Fruit fly (Drosophila melanogaster) whole organism, prepupa: Measurements from ENCODE around the gene CG7506.

Source experiments
- CG10631 ChIP-seq: fragments of 200-800 bp; sonication (Bioruptor generic); optimal IDR thresholded peaks from 2 replicates; lab custom pipeline; 2016; ENCODE audit warnings: missing biosample characterization, missing genetic modification characterization
- CG11762 ChIP-seq: fragments of 200-800 bp; sonication (Bioruptor generic); optimal IDR thresholded peaks from 3 replicates; lab custom pipeline; 2016; ENCODE audit warnings: missing biosample characterization, missing genetic modification characterization; ENCODE audit not compliant: insufficient read depth
- CG16779 ChIP-seq: fragments of 200-800 bp; sonication (Bioruptor generic); optimal IDR thresholded peaks from 3 replicates; lab custom pipeline; 2017; ENCODE audit warnings: missing biosample characterization, mild to moderate bottlenecking, missing genetic modification characterization
- CG3032 ChIP-seq: fragments of 200-800 bp; optimal IDR thresholded peaks from 2 replicates; lab custom pipeline; 2019; ENCODE audit warnings: missing biosample characterization, mild to moderate bottlenecking, missing genetic modification characterization, moderate library complexity
- CG3919 ChIP-seq: fragments of 200-800 bp; sonication (Bioruptor generic); optimal IDR thresholded peaks from 3 replicates; lab custom pipeline; 2016; ENCODE audit warnings: missing biosample characterization, missing genetic modification characterization
- CG4318 ChIP-seq: fragments of 200-800 bp; sonication (Bioruptor generic); optimal IDR thresholded peaks from 3 replicates; lab custom pipeline; 2017; ENCODE audit warnings: missing biosample characterization, mild to moderate bottlenecking, missing genetic modification characterization
- CG6163 ChIP-seq: fragments of 200-800 bp; sonication (Bioruptor generic); IDR thresholded peaks from 3 replicates; pipeline ENCODE4 v1.3.6; 2022; ENCODE audit warnings: missing biosample characterization, missing genetic modification characterization
- CG6808 ChIP-seq: fragments of 200-800 bp; sonication (Bioruptor generic); optimal IDR thresholded peaks from 3 replicates; lab custom pipeline; 2017; ENCODE audit warnings: missing biosample characterization, missing genetic modification characterization, mild to moderate bottlenecking, moderate library complexity, missing genetic modification reagents
- CG6854 ChIP-seq: fragments of 200-800 bp; sonication (Bioruptor generic); optimal IDR thresholded peaks from 2 replicates; lab custom pipeline; 2017; ENCODE audit warnings: missing biosample characterization, mild to moderate bottlenecking, missing genetic modification characterization
- CG9139 ChIP-seq: fragments of 200-800 bp; sonication (Bioruptor generic); optimal IDR thresholded peaks from 3 replicates; lab custom pipeline; 2017; ENCODE audit warnings: missing biosample characterization, mild to moderate bottlenecking, missing genetic modification characterization
- Eip78C ChIP-seq: fragments of 200-800 bp; sonication (Bioruptor generic); peaks from one replicate; lab custom pipeline; 2016; ENCODE audit warnings: missing biosample characterization, missing genetic modification characterization
- Ets96B ChIP-seq: fragments of 200-800 bp; optimal IDR thresholded peaks from 2 replicates; lab custom pipeline; 2019; ENCODE audit warnings: missing biosample characterization, mild to moderate bottlenecking, missing genetic modification characterization, moderate library complexity
- Lpt ChIP-seq: fragments of 200-800 bp; sonication (Bioruptor generic); optimal IDR thresholded peaks from 3 replicates; lab custom pipeline; 2016; ENCODE audit warnings: missing biosample characterization, missing genetic modification characterization
- OdsH ChIP-seq: fragments of 200-800 bp; sonication (Bioruptor generic); optimal IDR thresholded peaks from 3 replicates; lab custom pipeline; 2016; ENCODE audit warnings: missing biosample characterization, missing genetic modification characterization
- Sox102F ChIP-seq: fragments of 200-800 bp; sonication (Bioruptor generic); optimal IDR thresholded peaks from 2 replicates; lab custom pipeline; 2016; ENCODE audit warnings: missing biosample characterization, mild to moderate bottlenecking, missing genetic modification characterization
- acj6 ChIP-seq: fragments of 200-800 bp; sonication (Bioruptor generic); optimal IDR thresholded peaks from 3 replicates; lab custom pipeline; 2016; ENCODE audit warnings: missing biosample characterization, missing genetic modification characterization
- cyc ChIP-seq: fragments of 200-800 bp; sonication (Bioruptor generic); optimal IDR thresholded peaks from 3 replicates; lab custom pipeline; 2016; ENCODE audit warnings: missing biosample characterization, missing genetic modification characterization
- fd85E ChIP-seq: fragments of 200-800 bp; sonication (Bioruptor generic); optimal IDR thresholded peaks from 3 replicates; lab custom pipeline; 2016; ENCODE audit warnings: missing biosample characterization, missing genetic modification characterization
- fkh ChIP-seq: fragments of 200-800 bp; sonication (Bioruptor generic); optimal IDR thresholded peaks from 3 replicates; lab custom pipeline; 2017; ENCODE audit warnings: missing biosample characterization, mild to moderate bottlenecking, missing genetic modification characterization, moderate library complexity
- lz ChIP-seq: fragments of 200-800 bp; sonication (Bioruptor generic); optimal IDR thresholded peaks from 3 replicates; lab custom pipeline; 2016; ENCODE audit warnings: missing biosample characterization, missing genetic modification characterization
- net ChIP-seq: fragments of 200-800 bp; sonication (Bioruptor generic); optimal IDR thresholded peaks from 3 replicates; lab custom pipeline; 2016; ENCODE audit warnings: missing biosample characterization, missing genetic modification characterization
- pdm3 ChIP-seq: fragments of 200-800 bp; sonication (Bioruptor generic); optimal IDR thresholded peaks from 3 replicates; lab custom pipeline; 2016; ENCODE audit warnings: missing biosample characterization, missing genetic modification characterization
- salr ChIP-seq, 2 experiments: fragments of 200-800 bp; sonication (Bioruptor generic); optimal IDR thresholded peaks; 3 replicates each; lab custom pipeline; 2016 to 2018; ENCODE audit warnings: missing biosample characterization in 2 of 2, missing genetic modification characterization in 2 of 2, mild to moderate bottlenecking in 1 of 2
- ss ChIP-seq, 2 experiments: fragments of 200-800 bp; sonication (Bioruptor generic); optimal IDR thresholded peaks; 2 replicates in 1 of 2; 3 replicates in 1 of 2; lab custom pipeline; 2017 to 2018; ENCODE audit warnings: mild to moderate bottlenecking in 2 of 2, missing biosample characterization in 2 of 2, missing genetic modification characterization in 2 of 2, moderate library complexity in 1 of 2
- topi ChIP-seq: fragments of 200-800 bp; sonication (Bioruptor generic); optimal IDR thresholded peaks from 3 replicates; lab custom pipeline; 2016; ENCODE audit warnings: missing biosample characterization, missing genetic modification characterization
- vri ChIP-seq: fragments of 200-800 bp; sonication (Bioruptor generic); optimal IDR thresholded peaks from 3 replicates; lab custom pipeline; 2016; ENCODE audit warnings: missing biosample characterization, mild to moderate bottlenecking, missing genetic modification characterization

CG7506 gene

dm6 chr3L:7592113-7592752 lies 49.2 kb downstream of the CG7506 start (continued):
- TF ChIP-seq salr (GFP tag; optimal IDR thresholded peaks at IDR 0.05; lab: Kevin White, UChicago) (peak in 1 of 2 experiments; percentile 57), Ets96B (tag; lab: Kevin White, UChicago) (peak; percentile 61), CG6808 (GFP tag; lab: Kevin White, UChicago) (no peak), CG6163 (GFP tag; lab: Robert Waterston, UW) (no peak), Sox102F (no peak), fkh (no peak), CG3032 (tag; lab: Kevin White, UChicago) (peak; percentile 54), ss (GFP tag; optimal IDR thresholded peaks at IDR 0.05; lab: Kevin White, UChicago) (peak; percentile 17 to 19)

dm6 chr3L:7590898-7591297 lies 50.5 kb downstream of the CG7506 start, which contains the start of gene t-Grip84:
t-Grip84 (minus strand) TSS chr3L:7590998.
- TF ChIP-seq CG16779 (tag; lab: Kevin White, UChicago), result no peak
- TF ChIP-seq CG6854, result no peak
- no peak for TF ChIP-seq lz (GFP tag; lab: Kevin White, UChicago)
- no peak for TF ChIP-seq CG3919 (GFP tag; lab: Kevin White, UChicago)
- no peak for TF ChIP-seq fd85E (GFP tag; lab: Kevin White, UChicago)
- no peak for TF ChIP-seq pdm3
- no peak for TF ChIP-seq CG10631 (GFP tag; lab: Kevin White, UChicago)
- no peak for TF ChIP-seq Lpt (GFP tag; lab: Kevin White, UChicago)
- TF ChIP-seq CG9139 (GFP tag; lab: Kevin White, UChicago), result no peak
- no peak for TF ChIP-seq topi (GFP tag; lab: Kevin White, UChicago)
- TF ChIP-seq acj6, result no peak
- no peak for TF ChIP-seq net (GFP tag; lab: Kevin White, UChicago)
- no peak for TF ChIP-seq OdsH (GFP tag; lab: Kevin White, UChicago)
- TF ChIP-seq ss (GFP tag; optimal IDR thresholded peaks at IDR 0.05; lab: Kevin White, UChicago), result no peak
- TF ChIP-seq vri, result no peak
- no peak for TF ChIP-seq Eip78C
- no peak for TF ChIP-seq cyc (GFP tag; lab: Kevin White, UChicago)
- no peak for TF ChIP-seq CG11762 (GFP tag; lab: Kevin White, UChicago)
- no peak for TF ChIP-seq CG4318 (GFP tag; lab: Kevin White, UChicago)
- TF ChIP-seq salr (GFP tag; optimal IDR thresholded peaks at IDR 0.05; lab: Kevin White, UChicago), result no peak
- TF ChIP-seq, all 60 proteins: peak for 0
